Worm (Caenorhabditis elegans) whole organism, L4/young adult: ENCODE results near the gene gmeb-3.

Source experiments
- W03F9.2 ChIP-seq: fragments of 150-350 bp; optimal IDR thresholded peaks from 2 replicates; lab custom pipeline; 2014; ENCODE audit warnings: missing biosample characterization, missing genetic modification characterization
- dao-5 ChIP-seq: sonication (generic microtip); optimal IDR thresholded peaks from 2 replicates; lab custom pipeline; 2016; ENCODE audit warnings: missing genotype, missing genetic modification characterization, moderate library complexity, missing compliant biosample characterization
- him-1 ChIP-seq: sonication (generic microtip); optimal IDR thresholded peaks from 2 replicates; lab custom pipeline; 2016; ENCODE audit warnings: missing genotype, missing genetic modification reagents, missing genetic modification characterization, missing compliant biosample characterization

Gene gmeb-3

DNA sequence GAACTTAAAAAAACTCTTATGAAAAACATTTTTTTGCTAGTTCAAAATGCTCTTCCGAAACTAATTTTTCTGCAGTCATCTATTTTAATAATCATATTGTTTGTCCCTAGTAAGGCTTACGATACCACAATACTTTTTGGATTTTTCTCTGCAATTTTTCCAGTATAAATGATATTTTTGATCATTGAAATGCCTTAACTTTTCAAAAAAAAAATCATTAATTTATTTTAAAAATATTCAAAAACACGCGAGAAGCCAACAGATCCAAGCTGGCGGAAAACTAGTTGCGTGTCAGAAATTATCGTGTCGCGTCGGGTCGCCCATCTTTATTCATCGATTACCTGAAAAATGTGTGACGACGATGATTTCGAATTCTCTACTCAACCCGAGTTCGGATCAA lies at the start of gene gmeb-3:
TSS of gene gmeb-3 (plus strand) at position 301 of the 400 bp plus-strand sequence.
- TF ChIP-seq dao-5 (tag; lab: Kevin White, UChicago) (no peak), him-1 (no peak), W03F9.2 (tag; lab: Kevin White, UChicago) (no peak)

DNA sequence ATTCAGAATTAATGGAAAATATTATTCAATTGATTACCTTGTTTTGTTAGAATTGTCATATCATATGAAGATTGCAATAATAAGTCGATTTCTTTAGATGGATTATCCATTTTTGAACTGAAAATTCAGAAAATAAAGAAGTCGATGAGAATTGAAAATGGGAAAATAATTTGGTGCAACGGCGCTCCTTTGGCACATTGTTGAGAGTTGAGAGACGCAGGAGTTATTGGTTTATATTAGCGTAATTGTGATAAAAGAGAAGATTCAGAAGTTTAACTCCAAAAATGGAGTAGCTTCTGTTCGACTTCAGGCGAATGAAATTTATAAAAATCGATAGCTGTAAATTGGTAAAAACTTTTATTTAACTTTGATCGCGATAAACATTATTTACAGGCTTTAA lies 48.7 kb upstream of the gmeb-3 start, which contains the start of gene C14B1.8:
TSS of gene C14B1.8 (minus strand) at position 117 of the 400 bp plus-strand sequence.
- TF ChIP-seq dao-5 (tag; lab: Kevin White, UChicago): no peak

DNA sequence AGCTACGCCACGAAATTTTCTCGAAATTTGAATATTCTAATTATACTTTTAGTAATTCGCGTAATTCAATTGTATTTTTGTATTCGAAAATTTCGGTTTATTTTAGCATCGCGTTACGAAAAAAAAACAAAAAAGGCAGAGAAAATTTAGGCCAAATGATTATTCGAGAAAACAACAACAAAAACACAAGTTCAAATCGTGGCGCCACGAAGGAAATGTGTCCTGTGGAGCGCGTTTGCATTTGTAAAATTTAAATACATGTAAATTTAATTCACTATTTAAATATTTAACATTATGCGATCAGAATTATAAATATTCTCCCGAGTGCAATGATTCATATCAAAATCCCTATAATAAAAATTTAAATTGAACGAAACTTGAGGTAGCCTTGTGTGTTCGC lies 44.6 kb upstream of the gmeb-3 start:
- no peak for TF ChIP-seq dao-5 (tag; lab: Kevin White, UChicago)
- TF ChIP-seq him-1: no peak
- TF ChIP-seq W03F9.2 (tag; lab: Kevin White, UChicago): no peak

DNA sequence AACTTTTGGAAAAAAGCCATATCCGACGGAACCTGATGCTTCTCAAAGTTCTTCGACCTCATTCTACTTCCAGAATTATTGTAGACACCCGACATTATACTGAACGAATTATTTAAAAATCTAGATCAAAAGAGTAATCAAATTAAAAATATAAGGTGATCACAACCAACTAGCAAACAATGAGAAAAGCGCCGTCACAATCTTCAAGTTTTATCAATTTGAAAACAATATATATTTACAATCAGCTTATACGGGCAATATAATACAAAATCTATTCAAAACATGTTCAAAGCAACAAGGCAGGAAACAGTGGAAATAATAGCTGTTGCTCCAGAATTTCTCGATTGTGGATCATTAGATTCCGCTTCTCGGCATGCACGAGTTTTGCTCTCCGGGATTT lies 43.4 kb upstream of the gmeb-3 start, which contains the start of gene C14B1.12:
TSS of gene C14B1.12 (minus strand) at position 101 of the 400 bp plus-strand sequence.
- TF ChIP-seq him-1 (no peak), W03F9.2 (tag; lab: Kevin White, UChicago) (no peak), dao-5 (tag; lab: Kevin White, UChicago) (no peak)

DNA sequence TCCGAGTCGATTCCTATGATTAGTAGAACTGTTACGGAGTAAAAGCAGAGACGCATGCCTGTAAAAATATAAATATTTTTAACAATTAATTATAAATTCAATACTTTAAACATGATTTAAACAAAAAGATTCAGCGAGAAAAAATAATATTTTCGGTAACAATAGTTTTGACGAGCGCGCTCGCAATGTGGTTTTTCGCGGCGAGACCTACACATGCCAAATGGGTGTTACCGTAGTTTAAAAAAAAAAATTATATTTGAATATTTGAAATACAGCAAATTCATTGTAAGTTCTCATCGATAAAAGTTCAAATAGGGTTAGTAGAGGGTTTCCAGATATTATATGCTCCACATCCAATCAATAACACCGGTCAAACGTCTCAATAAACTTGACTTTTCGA lies 41.9 kb upstream of the gmeb-3 start, which contains the start of gene gldi-5:
TSS of gene gldi-5 (minus strand) at position 58 of the 400 bp plus-strand sequence.
- TF ChIP-seq W03F9.2 (tag; lab: Kevin White, UChicago) (no peak), dao-5 (tag; lab: Kevin White, UChicago) (no peak), him-1 (no peak)

DNA sequence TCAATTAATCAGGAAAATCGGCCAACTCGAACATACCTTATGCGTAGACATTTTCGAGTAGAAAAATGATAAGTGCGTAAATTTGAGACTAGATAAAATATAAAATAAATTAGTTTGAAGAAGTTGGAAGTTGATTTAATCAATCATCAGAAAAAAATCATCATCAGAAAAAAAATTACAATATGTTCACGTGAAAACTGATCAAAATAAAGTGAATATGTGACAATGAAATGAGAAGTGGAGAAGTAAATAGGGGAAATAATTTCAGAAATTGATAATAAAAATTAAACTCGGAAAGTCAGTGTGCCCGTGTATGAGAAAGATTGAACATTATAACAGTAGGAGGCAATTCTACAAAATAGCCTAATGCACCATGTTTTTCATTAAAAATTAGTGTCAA lies 38.8 kb upstream of the gmeb-3 start, which contains the start of gene F34D10.9:
TSS of gene F34D10.9 (minus strand) at position 101 of the 400 bp plus-strand sequence.
- TF ChIP-seq him-1: no peak
- TF ChIP-seq W03F9.2 (tag; lab: Kevin White, UChicago): no peak
- no peak for TF ChIP-seq dao-5 (tag; lab: Kevin White, UChicago)

DNA sequence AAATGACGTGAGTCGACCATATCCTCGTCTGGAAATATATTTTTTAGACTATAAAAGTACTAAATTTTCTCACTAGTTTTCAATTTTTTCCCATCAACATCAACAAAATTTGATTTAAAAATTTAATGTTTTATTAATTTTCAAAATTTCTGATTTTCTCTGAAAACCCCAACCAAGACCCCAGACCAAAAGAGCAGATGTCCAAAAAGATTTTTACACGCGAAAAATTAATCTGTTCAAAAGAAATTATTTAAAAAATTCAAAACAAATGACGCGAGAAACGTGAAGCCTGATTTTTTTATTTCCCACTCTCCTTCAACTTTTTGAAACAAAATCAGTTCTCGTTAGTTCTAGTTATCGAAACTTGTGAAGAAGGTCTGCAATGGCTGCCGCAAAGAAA lies 37.8 kb upstream of the gmeb-3 start, which contains the start of gene F34D10.8:
TSS of gene F34D10.8 (plus strand) at position 301 of the 400 bp plus-strand sequence.
- TF ChIP-seq dao-5 (tag; lab: Kevin White, UChicago) (no peak), W03F9.2 (tag; lab: Kevin White, UChicago) (no peak)

DNA sequence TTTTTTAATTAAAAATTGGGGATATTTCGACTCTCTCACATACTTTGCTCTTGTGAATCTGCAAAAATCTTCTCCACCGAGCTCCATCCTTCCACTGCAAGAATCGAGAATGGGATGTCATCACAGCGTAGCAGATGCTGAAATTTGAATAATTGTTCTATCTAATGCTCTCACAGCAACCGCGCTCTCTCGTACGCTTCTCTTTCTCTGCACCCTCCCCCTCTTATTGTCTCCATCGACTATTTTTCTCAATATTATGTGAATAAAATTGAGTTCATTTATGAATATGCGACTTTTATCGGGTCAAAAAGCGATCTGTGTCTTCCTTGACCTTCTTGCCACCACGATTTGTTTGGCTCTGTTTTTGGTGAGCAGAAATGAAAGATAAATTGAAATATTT lies 34.3 kb upstream of the gmeb-3 start, which contains the start of gene F34D10.3:
TSS of gene F34D10.3 (plus strand) at position 249 of the 400 bp plus-strand sequence.
- TF ChIP-seq dao-5 (tag; lab: Kevin White, UChicago) (no peak), him-1 (no peak), W03F9.2 (tag; lab: Kevin White, UChicago) (no peak)

DNA sequence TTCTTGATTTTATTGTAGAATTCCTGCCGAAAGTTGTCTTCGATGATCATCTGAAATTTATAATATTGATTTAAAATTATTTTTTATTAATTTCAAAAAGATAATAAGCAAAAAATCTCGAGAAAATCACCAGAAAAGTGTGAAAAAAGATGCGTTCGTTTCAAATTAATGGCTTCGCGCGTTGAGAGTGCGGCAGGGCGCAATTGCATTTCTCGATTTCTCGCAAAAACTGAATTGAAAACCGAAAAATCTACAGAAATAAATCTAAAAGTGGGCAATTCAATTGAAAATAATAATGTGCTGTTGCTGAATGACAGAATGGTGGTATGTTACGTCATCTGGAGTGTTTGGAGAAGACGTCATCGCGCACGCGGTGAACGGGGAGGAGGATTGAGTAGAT lies 33.3 kb upstream of the gmeb-3 start, which contains the start of gene evl-18:
TSS of gene evl-18 (minus strand) at position 50 of the 400 bp plus-strand sequence.
- no peak for TF ChIP-seq W03F9.2 (tag; lab: Kevin White, UChicago)
- no peak for TF ChIP-seq him-1
- TF ChIP-seq dao-5 (tag; lab: Kevin White, UChicago): no peak

DNA sequence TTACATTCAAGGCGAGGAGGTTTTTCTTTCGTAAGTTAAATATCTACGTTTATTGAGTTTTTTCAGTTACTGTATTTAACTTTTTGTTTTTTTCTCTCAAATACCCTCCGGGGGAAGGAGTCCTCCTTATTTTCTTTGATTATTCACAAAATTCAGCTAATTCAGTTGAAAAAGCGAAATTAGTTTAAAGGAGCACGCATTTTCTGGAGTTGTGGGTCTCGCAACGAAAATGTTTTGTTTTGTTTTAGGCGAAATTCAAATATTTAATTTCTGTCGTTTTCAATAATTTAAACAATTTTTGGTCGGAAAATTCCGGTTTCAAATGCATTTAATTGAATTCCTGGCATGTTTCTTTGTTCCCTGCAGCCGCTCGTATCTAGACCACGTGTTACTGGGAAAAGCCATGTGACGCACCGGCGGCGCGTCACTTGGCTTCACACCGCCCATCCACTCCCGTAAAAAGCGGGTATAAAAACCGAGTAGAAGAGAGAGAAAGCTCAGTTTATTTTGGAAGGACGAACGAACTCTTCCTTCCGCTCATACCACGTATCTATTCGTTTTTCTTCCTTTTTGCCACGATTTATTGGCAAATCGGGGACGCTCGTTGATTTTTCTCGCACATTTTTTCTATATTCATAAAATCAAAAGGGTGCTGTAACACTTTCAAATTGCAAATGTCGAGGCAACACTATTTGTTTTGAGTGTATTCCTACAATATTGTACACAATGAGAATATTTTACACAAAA lies 32.6 kb upstream of the gmeb-3 start:
- TF ChIP-seq him-1: no peak
- TF ChIP-seq dao-5 (tag; lab: Kevin White, UChicago): no peak
- TF ChIP-seq W03F9.2 (tag; lab: Kevin White, UChicago): no peak

DNA sequence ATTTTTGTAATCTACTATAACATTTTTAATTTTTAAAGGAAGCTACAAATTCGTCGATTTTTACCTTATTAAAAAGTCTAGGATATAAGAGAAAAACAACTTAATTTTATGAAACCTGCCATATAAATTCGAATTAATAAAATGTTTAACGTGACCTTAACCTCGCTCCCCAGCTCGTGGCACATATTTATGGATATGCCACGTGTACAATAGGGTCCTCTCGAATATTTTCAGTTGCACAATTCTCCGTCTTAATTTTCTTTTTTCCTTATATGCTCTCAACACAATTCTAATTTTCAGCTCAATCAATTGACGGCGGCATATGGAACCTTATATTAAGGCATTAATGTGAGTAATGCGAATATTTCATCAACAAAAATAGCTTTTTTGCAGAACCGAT lies 32.0 kb upstream of the gmeb-3 start, which contains the start of gene F34D10.4:
TSS of gene F34D10.4 (plus strand) at position 301 of the 400 bp plus-strand sequence.
- TF ChIP-seq dao-5 (tag; lab: Kevin White, UChicago) (no peak), him-1 (no peak), W03F9.2 (tag; lab: Kevin White, UChicago) (no peak)

DNA sequence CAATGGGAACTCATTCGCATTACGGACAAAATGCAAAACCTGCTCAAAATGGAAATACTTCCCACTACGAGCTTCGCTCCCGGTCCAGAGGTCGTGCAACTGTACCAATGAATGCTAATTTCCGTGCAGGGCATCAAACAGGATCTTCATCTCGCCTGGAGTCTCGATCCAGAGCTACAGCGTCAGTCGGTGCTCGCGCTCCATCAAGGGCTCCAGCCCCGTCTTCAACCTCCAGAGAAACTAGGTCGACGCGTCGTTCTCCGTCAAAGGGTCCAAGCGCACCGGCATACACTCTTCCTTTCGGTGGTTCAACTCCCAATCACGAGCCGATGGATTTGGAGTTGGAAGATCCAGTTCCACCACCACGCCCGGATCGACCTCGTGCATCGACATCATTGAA lies 30.6 kb upstream of the gmeb-3 start:
- TF ChIP-seq dao-5 (tag; lab: Kevin White, UChicago): no peak
- no peak for TF ChIP-seq him-1
- no peak for TF ChIP-seq W03F9.2 (tag; lab: Kevin White, UChicago)

DNA sequence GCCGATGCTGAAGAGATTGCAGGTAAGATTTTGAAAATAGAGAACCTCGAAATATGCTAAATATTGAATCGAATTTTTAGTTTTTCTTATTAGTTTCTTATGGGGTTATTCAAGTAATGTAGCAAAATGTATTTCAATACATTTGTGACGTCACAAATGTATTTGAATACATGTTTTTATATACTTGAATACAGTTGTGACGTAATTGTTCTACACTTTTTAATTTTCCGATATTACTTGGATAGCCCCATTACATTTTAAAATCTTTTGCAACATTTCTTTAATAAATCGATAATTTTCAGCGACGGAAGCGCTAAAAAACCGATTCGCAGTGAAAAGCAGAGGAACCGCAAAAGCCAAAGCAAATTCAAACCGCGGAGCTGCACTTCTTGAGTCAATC lies 30.0 kb upstream of the gmeb-3 start:
- TF ChIP-seq W03F9.2 (tag; lab: Kevin White, UChicago) (no peak), him-1 (no peak), dao-5 (tag; lab: Kevin White, UChicago) (no peak)

DNA sequence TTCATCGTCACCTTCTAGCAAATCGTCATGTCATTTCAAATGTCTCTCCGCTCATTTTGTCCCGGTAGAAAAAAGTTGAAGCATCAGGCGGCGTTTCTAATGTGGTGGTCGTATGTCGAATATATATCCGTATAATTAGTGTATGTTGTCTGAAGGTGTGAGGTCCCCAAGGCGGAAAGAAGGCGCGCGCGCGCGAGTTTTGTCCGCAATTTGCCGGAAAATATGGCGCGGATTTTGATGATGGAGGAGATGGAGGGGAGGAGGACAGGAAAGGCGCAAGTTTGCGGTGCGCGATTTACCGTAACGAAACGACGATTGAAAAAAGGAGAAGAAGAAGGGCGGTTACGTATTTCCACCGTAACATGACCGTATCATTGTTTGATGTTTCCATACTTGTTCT lies 26.2 kb upstream of the gmeb-3 start:
- TF ChIP-seq W03F9.2 (tag; lab: Kevin White, UChicago) (no peak), dao-5 (tag; lab: Kevin White, UChicago) (no peak)
